Fruit fly (Drosophila melanogaster) whole organism, embryonic: ENCODE results near the gene Pdi.

Experiments
- BEAF-32 ChIP-seq: fragments of 200-800 bp; sonication (Bioruptor generic); optimal IDR thresholded peaks from 3 replicates; lab custom pipeline; 2017; ENCODE audit warnings: missing biosample characterization, missing genetic modification characterization, mild to moderate bottlenecking, moderate library complexity, missing genetic modification reagents
- Bdp1 ChIP-seq: fragments of 200-800 bp; sonication (Bioruptor generic); optimal IDR thresholded peaks from 3 replicates; lab custom pipeline; 2016; ENCODE audit warnings: missing biosample characterization, missing genetic modification characterization
- CG11504 ChIP-seq: fragments of 200-800 bp; sonication (Bioruptor generic); optimal IDR thresholded peaks from 3 replicates; lab custom pipeline; 2019; ENCODE audit warnings: missing biosample characterization, mild to moderate bottlenecking, missing genetic modification characterization, moderate library complexity
- CG11696 ChIP-seq: fragments of 200-800 bp; sonication (Bioruptor generic); IDR thresholded peaks from 2 replicates; pipeline ENCODE4 v1.3.6; 2022; ENCODE audit warnings: missing biosample characterization, missing genetic modification characterization
- CG12299 ChIP-seq: fragments of 200-800 bp; sonication (Bioruptor generic); optimal IDR thresholded peaks from 2 replicates; lab custom pipeline; 2018; ENCODE audit warnings: missing biosample characterization, mild to moderate bottlenecking, missing genetic modification characterization
- CG13287 ChIP-seq: fragments of 200-800 bp; sonication (Bioruptor generic); IDR thresholded peaks from 2 replicates; pipeline ENCODE4 v1.3.6; 2022; ENCODE audit warnings: missing biosample characterization, missing genetic modification characterization; ENCODE audit not compliant: partially characterized antibody
- CG14860 ChIP-seq: fragments of 200-800 bp; sonication (Bioruptor generic); IDR thresholded peaks from 3 replicates; pipeline ENCODE4 v1.3.6; 2022; ENCODE audit warnings: missing biosample characterization, missing genetic modification characterization; ENCODE audit not compliant: partially characterized antibody
- CG17829 ChIP-seq: fragments of 200-800 bp; optimal IDR thresholded peaks from 2 replicates; lab custom pipeline; 2019; ENCODE audit warnings: missing biosample characterization, mild to moderate bottlenecking, missing genetic modification characterization, moderate library complexity
- CG3163 ChIP-seq: fragments of 200-800 bp; sonication (Bioruptor generic); optimal IDR thresholded peaks from 3 replicates; lab custom pipeline; 2016; ENCODE audit warnings: missing biosample characterization, missing genetic modification characterization
- CG6175 ChIP-seq: fragments of 200-800 bp; sonication (Bioruptor generic); IDR thresholded peaks from 3 replicates; pipeline ENCODE4 v1.3.6; 2022; ENCODE audit warnings: missing biosample characterization, missing genetic modification characterization
- CG6689 ChIP-seq: fragments of 200-800 bp; sonication (Bioruptor generic); IDR thresholded peaks from 2 replicates; pipeline ENCODE4 v1.3.6; 2022; ENCODE audit warnings: missing biosample characterization, missing genetic modification characterization
- CG6854 ChIP-seq: fragments of 200-800 bp; sonication (Bioruptor generic); optimal IDR thresholded peaks from 3 replicates; lab custom pipeline; 2017; ENCODE audit warnings: missing biosample characterization, mild to moderate bottlenecking, missing genetic modification characterization
- CG7839 ChIP-seq: fragments of 200-800 bp; sonication (Bioruptor generic); optimal IDR thresholded peaks from 3 replicates; lab custom pipeline; 2018; ENCODE audit warnings: missing biosample characterization, mild to moderate bottlenecking, missing genetic modification characterization, moderate library complexity
- CG7963 ChIP-seq: fragments of 200-800 bp; sonication (Bioruptor generic); IDR thresholded peaks from 3 replicates; pipeline ENCODE4 v1.3.6; 2022; ENCODE audit warnings: missing biosample characterization, missing genetic modification characterization; ENCODE audit not compliant: partially characterized antibody
- CG8924 ChIP-seq: fragments of 200-800 bp; optimal IDR thresholded peaks from 3 replicates; lab custom pipeline; 2019; ENCODE audit warnings: missing biosample characterization, mild to moderate bottlenecking, missing genetic modification characterization, moderate library complexity
- Dip3 ChIP-seq: fragments of 200-800 bp; sonication (Bioruptor generic); optimal IDR thresholded peaks from 3 replicates; lab custom pipeline; 2016; ENCODE audit warnings: missing biosample characterization, missing genetic modification characterization
- Gsc ChIP-seq: fragments of 200-800 bp; sonication (Bioruptor generic); IDR thresholded peaks from 2 replicates; pipeline ENCODE4 v1.3.6; 2022; ENCODE audit warnings: missing biosample characterization, missing genetic modification characterization
- Gug ChIP-seq: fragments of 200-800 bp; sonication (Bioruptor generic); IDR thresholded peaks from 4 replicates; pipeline ENCODE4 v1.3.6; 2022; ENCODE audit warnings: missing biosample characterization, missing genetic modification characterization
- HLH3B ChIP-seq: fragments of 200-800 bp; sonication (Bioruptor generic); IDR thresholded peaks from 2 replicates; pipeline ENCODE4 v1.3.6; 2022; ENCODE audit warnings: missing biosample characterization, missing genetic modification characterization
- HmgD ChIP-seq: fragments of 200-800 bp; sonication (Bioruptor generic); optimal IDR thresholded peaks from 3 replicates; lab custom pipeline; 2016; ENCODE audit warnings: missing biosample characterization, missing genetic modification characterization
- Hmr ChIP-seq: fragments of 200-800 bp; sonication (Bioruptor generic); optimal IDR thresholded peaks from 3 replicates; lab custom pipeline; 2017; ENCODE audit warnings: mild to moderate bottlenecking, missing biosample characterization, missing genetic modification reagents, missing genetic modification characterization
- Mrtf ChIP-seq: fragments of 200-800 bp; sonication (Bioruptor generic); IDR thresholded peaks from 3 replicates; pipeline ENCODE4 v1.3.6; 2022; ENCODE audit warnings: missing biosample characterization, missing genetic modification characterization
- Neu2 ChIP-seq: fragments of 200-800 bp; sonication (Bioruptor generic); optimal IDR thresholded peaks from 3 replicates; lab custom pipeline; 2016; ENCODE audit warnings: missing biosample characterization, missing genetic modification characterization, borderline replicate concordance
- Oaz ChIP-seq: fragments of 200-800 bp; sonication (Bioruptor generic); IDR thresholded peaks from 2 replicates; pipeline ENCODE4 v1.3.6; 2022; ENCODE audit warnings: missing biosample characterization, missing genetic modification characterization
- Taf1 ChIP-seq: fragments of 200-800 bp; sonication (Bioruptor generic); IDR thresholded peaks from 2 replicates; pipeline ENCODE4 v1.3.6; 2022; ENCODE audit warnings: missing biosample characterization, missing genetic modification characterization
- YL-1 ChIP-seq: fragments of 200-800 bp; sonication (Bioruptor generic); optimal IDR thresholded peaks from 3 replicates; lab custom pipeline; 2017; ENCODE audit warnings: missing biosample characterization, mild to moderate bottlenecking, missing genetic modification characterization
- cas ChIP-seq: fragments of 200-800 bp; sonication (Bioruptor generic); IDR thresholded peaks from 2 replicates; pipeline ENCODE4 v1.3.6; 2022; ENCODE audit warnings: missing biosample characterization, missing genetic modification characterization
- danr ChIP-seq: fragments of 200-800 bp; sonication (Bioruptor generic); IDR thresholded peaks from 2 replicates; pipeline ENCODE4 v1.3.6; 2022; ENCODE audit warnings: missing biosample characterization, missing genetic modification characterization
- exex ChIP-seq: fragments of 200-800 bp; sonication (Bioruptor generic); optimal IDR thresholded peaks from 4 replicates; lab custom pipeline; 2018; ENCODE audit warnings: missing biosample characterization, mild to moderate bottlenecking, missing genetic modification characterization, moderate library complexity
- fd96Cb ChIP-seq: fragments of 200-800 bp; sonication (Bioruptor generic); optimal IDR thresholded peaks from 2 replicates; lab custom pipeline; 2018; ENCODE audit warnings: missing biosample characterization, mild to moderate bottlenecking, missing genetic modification characterization, moderate library complexity
- ftz-f1 ChIP-seq: fragments of 200-800 bp; sonication (Bioruptor generic); optimal IDR thresholded peaks from 2 replicates; lab custom pipeline; 2016; ENCODE audit warnings: missing biosample characterization, missing genetic modification characterization
- grn ChIP-seq: fragments of 200-800 bp; sonication (Bioruptor generic); optimal IDR thresholded peaks from 3 replicates; lab custom pipeline; 2017; ENCODE audit warnings: missing biosample characterization, missing genetic modification characterization
- gt ChIP-seq: fragments of 200-800 bp; sonication (Bioruptor generic); IDR thresholded peaks from 2 replicates; pipeline ENCODE4 v1.3.6; 2022; ENCODE audit warnings: missing biosample characterization, missing genetic modification characterization
- hb ChIP-seq: fragments of 200-800 bp; sonication (Bioruptor generic); IDR thresholded peaks from 3 replicates; pipeline ENCODE4 v1.3.6; 2022; ENCODE audit warnings: missing biosample characterization, missing genetic modification characterization; ENCODE audit not compliant: partially characterized antibody
- hbn ChIP-seq: fragments of 200-800 bp; sonication (Bioruptor generic); IDR thresholded peaks from 2 replicates; pipeline ENCODE4 v1.3.6; 2022; ENCODE audit warnings: missing biosample characterization, missing genetic modification characterization; ENCODE audit not compliant: partially characterized antibody
- nau ChIP-seq: fragments of 200-800 bp; sonication (Bioruptor generic); optimal IDR thresholded peaks from 3 replicates; lab custom pipeline; 2017; ENCODE audit warnings: missing biosample characterization, mild to moderate bottlenecking, missing genetic modification characterization, missing genetic modification reagents
- nmo ChIP-seq: fragments of 200-800 bp; sonication (Bioruptor generic); optimal IDR thresholded peaks from 2 replicates; lab custom pipeline; 2018; ENCODE audit warnings: missing biosample characterization, mild to moderate bottlenecking, missing genetic modification characterization, moderate library complexity
- odd ChIP-seq: fragments of 200-800 bp; sonication (Bioruptor generic); optimal IDR thresholded peaks from 2 replicates; lab custom pipeline; 2017; ENCODE audit warnings: missing biosample characterization, mild to moderate bottlenecking, missing genetic modification characterization
- onecut ChIP-seq: fragments of 200-800 bp; sonication (Bioruptor generic); IDR thresholded peaks from 2 replicates; pipeline ENCODE4 v1.3.6; 2022; ENCODE audit warnings: missing biosample characterization, missing genetic modification characterization
- pros ChIP-seq: fragments of 200-800 bp; sonication (Bioruptor generic); optimal IDR thresholded peaks from 3 replicates; lab custom pipeline; 2019; ENCODE audit warnings: missing biosample characterization, mild to moderate bottlenecking, missing genetic modification characterization, moderate library complexity
- repo ChIP-seq: fragments of 200-800 bp; sonication (Bioruptor generic); optimal IDR thresholded peaks from 2 replicates; lab custom pipeline; 2016; ENCODE audit warnings: missing biosample characterization, missing genetic modification characterization
- ro ChIP-seq: fragments of 200-800 bp; sonication (Bioruptor generic); IDR thresholded peaks from 2 replicates; pipeline ENCODE4 v1.3.6; 2022; ENCODE audit warnings: missing biosample characterization, missing genetic modification characterization
- sc ChIP-seq, 3 experiments: fragments of >200 bp in 2 of 3; fragments of 200-800 bp in 1 of 3; sonication (Bioruptor generic) in 1 of 3; optimal IDR thresholded peaks; 2 replicates in 2 of 3; 3 replicates in 1 of 3; lab custom pipeline; 2017; ENCODE audit warnings: mild to moderate bottlenecking in 1 of 3, missing biosample characterization in 1 of 3, missing genetic modification characterization in 1 of 3, missing genetic modification reagents in 1 of 3
- ssp ChIP-seq: fragments of 200-800 bp; sonication (Bioruptor generic); IDR thresholded peaks from 2 replicates; pipeline ENCODE4 v1.3.6; 2022; ENCODE audit warnings: missing biosample characterization, missing genetic modification characterization
- tap ChIP-seq: fragments of 200-800 bp; optimal IDR thresholded peaks from 3 replicates; lab custom pipeline; 2019; ENCODE audit warnings: missing biosample characterization, mild to moderate bottlenecking, missing genetic modification characterization, moderate library complexity
- twi ChIP-seq: fragments of 200-800 bp; optimal IDR thresholded peaks from 2 replicates; lab custom pipeline; 2019; ENCODE audit warnings: missing biosample characterization, mild to moderate bottlenecking, missing genetic modification characterization, moderate library complexity
- vvl ChIP-seq: fragments of 200-800 bp; sonication (Bioruptor generic); IDR thresholded peaks from 2 replicates; pipeline ENCODE4 v1.3.6; 2022; ENCODE audit warnings: missing biosample characterization, missing genetic modification characterization

Gene Pdi

dm6 chr3L:15136659-15137572, 5.7 kb downstream of the Pdi start, which contains the start of gene CG12316 (continued):
- peak; percentile 70 for TF ChIP-seq pros (GFP tag; lab: Kevin White, UChicago)
- peak; percentile 94 for TF ChIP-seq YL-1
- TF ChIP-seq CG11696 (GFP tag; lab: Robert Waterston, UW) = peak; percentile 45
- TF ChIP-seq CG6854 (GFP tag; lab: Kevin White, UChicago) = peak; percentile 92
- no peak; the same call in 2 of the 3 replicates for TF ChIP-seq hb (GFP tag; lab: Robert Waterston, UW)
- peak; percentile 86 for TF ChIP-seq twi
- TF ChIP-seq Oaz (GFP tag; lab: Robert Waterston, UW) = peak; percentile 63
- peak; percentile 74 for TF ChIP-seq exex (tag; lab: Kevin White, UChicago)
- TF ChIP-seq CG11504 (tag; lab: Kevin White, UChicago) = peak; percentile 92
- TF ChIP-seq CG14860 = peak; percentile 62; the same call in 2 of the 3 replicates
- peak; percentile 91 for TF ChIP-seq Dip3 (GFP tag; lab: Kevin White, UChicago)
- peak; percentile 91 for TF ChIP-seq onecut (GFP tag; lab: Robert Waterston, UW)
- TF ChIP-seq cas (GFP tag; lab: Robert Waterston, UW) = 0 out of 2 replicates have a peak, but pooled peaks have one; percentile 19
- peak; percentile 92 for TF ChIP-seq CG7839 (tag; lab: Kevin White, UChicago)
- no peak for TF ChIP-seq sc (optimal IDR thresholded peaks at IDR 0.05; lab: Kevin White, UChicago)
- TF ChIP-seq sc (GFP tag; optimal IDR thresholded peaks at IDR 0.05; lab: Kevin White, UChicago) = peak; percentile 82
- TF ChIP-seq tap (tag; lab: Kevin White, UChicago) = peak; percentile 85
- peak; percentile 66; the same call in 1 of the 2 replicates for TF ChIP-seq danr (GFP tag; lab: Robert Waterston, UW)
- 0 out of 2 replicates have a peak, but pooled peaks have one; percentile 17 for TF ChIP-seq ro
- TF ChIP-seq HmgD = peak; percentile 76
- TF ChIP-seq Mrtf = peak; percentile 79
- TF ChIP-seq CG17829 (tag; lab: Kevin White, UChicago) = peak; percentile 93
- TF ChIP-seq hbn (GFP tag; lab: Robert Waterston, UW) = peak; percentile 83
- TF ChIP-seq vvl (GFP tag; lab: Robert Waterston, UW) = peak; percentile 92
- TF ChIP-seq BEAF-32 = peak; percentile 78
- peak; percentile 59; the same call in 1 of the 3 replicates for TF ChIP-seq CG7963 (GFP tag; lab: Robert Waterston, UW)
- TF ChIP-seq CG6689 (GFP tag; lab: Robert Waterston, UW) = peak; percentile 91
- TF ChIP-seq ssp = peak; percentile 59
- peak; percentile 93 for TF ChIP-seq repo
- peak; percentile 76 for TF ChIP-seq CG3163 (GFP tag; lab: Kevin White, UChicago)
- TF ChIP-seq grn (GFP tag; lab: Kevin White, UChicago) = peak; percentile 59
- TF ChIP-seq CG12299 (tag; lab: Kevin White, UChicago) = peak; percentile 94
- peak; percentile 87 for TF ChIP-seq Bdp1
- peak; percentile 61; the same call in 1 of the 3 replicates for TF ChIP-seq CG6175
- peak; percentile 77 for TF ChIP-seq Gug (GFP tag; lab: Robert Waterston, UW)
- TF ChIP-seq odd (GFP tag; lab: Kevin White, UChicago) = peak; percentile 92
- TF ChIP-seq fd96Cb (tag; lab: Kevin White, UChicago) = peak; percentile 87
- TF ChIP-seq ftz-f1 (GFP tag; lab: Kevin White, UChicago) = peak; percentile 13
- TF ChIP-seq nau (GFP tag; lab: Kevin White, UChicago) = no peak
- TF ChIP-seq gt (GFP tag; lab: Robert Waterston, UW) = no peak
- TF ChIP-seq Gsc = no peak
- TF ChIP-seq Taf1 (GFP tag; lab: Robert Waterston, UW) = 0 out of 2 replicates have a peak, but pooled peaks have one; percentile 22
- peak; percentile 94 for TF ChIP-seq Hmr (GFP tag; lab: Kevin White, UChicago)
- TF ChIP-seq Neu2 (GFP tag; lab: Kevin White, UChicago) = peak; percentile 87
- peak; percentile 95 for TF ChIP-seq CG8924 (tag; lab: Kevin White, UChicago)
- TF ChIP-seq nmo (GFP tag; lab: Kevin White, UChicago) = peak; percentile 92
- TF ChIP-seq CG13287 (GFP tag; lab: Robert Waterston, UW) = peak; percentile 87
- peak; percentile 74 for TF ChIP-seq HLH3B (GFP tag; lab: Robert Waterston, UW)
